Worm (Caenorhabditis elegans) whole organism, L3 larva: ENCODE results near the gene srh-184.

Experiments
- R02D3.7 ChIP-seq: fragments of 150-350 bp; optimal IDR thresholded peaks from 2 replicates; lab custom pipeline; 2014; ENCODE audit warnings: missing biosample characterization, missing genetic modification characterization
- aly-2 ChIP-seq: fragments of 150-350 bp; optimal IDR thresholded peaks from 2 replicates; lab custom pipeline; 2014; ENCODE audit warnings: missing biosample characterization, missing genetic modification characterization
- ama-1 ChIP-seq: fragments of 150-350 bp; optimal IDR thresholded peaks from 2 replicates; lab custom pipeline; 2018
- ceh-16 ChIP-seq: sonication (generic microtip); optimal IDR thresholded peaks from 2 replicates; lab custom pipeline; 2017; ENCODE audit warnings: missing biosample characterization, missing genetic modification characterization
- ceh-82 ChIP-seq: fragments of 150-350 bp; optimal IDR thresholded peaks from 2 replicates; lab custom pipeline; 2014; ENCODE audit warnings: missing biosample characterization, missing genetic modification characterization
- daf-12 ChIP-seq: fragments of 150-350 bp; optimal IDR thresholded peaks from 2 replicates; lab custom pipeline; 2014; ENCODE audit warnings: missing biosample characterization, missing genetic modification reagents, missing genetic modification characterization
- egl-27 ChIP-seq: sonication (generic microtip); optimal IDR thresholded peaks from 4 replicates; lab custom pipeline; 2017; ENCODE audit warnings: missing biosample characterization, missing genetic modification reagents, missing genetic modification characterization
- egl-5 ChIP-seq: fragments of 150-350 bp; optimal IDR thresholded peaks from 2 replicates; lab custom pipeline; 2017; ENCODE audit warnings: missing biosample characterization, missing genetic modification reagents, missing genetic modification characterization, inconsistent platforms
- elt-1 ChIP-seq: fragments of 150-350 bp; optimal IDR thresholded peaks from 2 replicates; lab custom pipeline; 2014; ENCODE audit warnings: missing biosample characterization, missing genetic modification characterization
- elt-2 ChIP-seq: sonication (generic microtip); optimal IDR thresholded peaks from 2 replicates; lab custom pipeline; 2016; ENCODE audit warnings: missing genetic modification reagents, mild to moderate bottlenecking, missing genetic modification characterization, missing compliant biosample characterization
- elt-3 ChIP-seq, 3 experiments: fragments of 150-350 bp in 1 of 3; sonication (generic microtip) in 2 of 3; optimal IDR thresholded peaks; 2 replicates in 2 of 3; 4 replicates in 1 of 3; lab custom pipeline; 2014 to 2017; ENCODE audit warnings: missing biosample characterization in 3 of 3, missing genetic modification characterization in 3 of 3
- fkh-10 ChIP-seq: sonication (generic microtip); optimal IDR thresholded peaks from 2 replicates; lab custom pipeline; 2017; ENCODE audit warnings: missing biosample characterization, missing genetic modification reagents, missing genetic modification characterization
- fkh-2 ChIP-seq: fragments of 150-350 bp; optimal IDR thresholded peaks from 2 replicates; lab custom pipeline; 2014; ENCODE audit warnings: missing biosample characterization, missing genetic modification reagents, missing genetic modification characterization
- fos-1 ChIP-seq: fragments of 150-350 bp; optimal IDR thresholded peaks from 2 replicates; lab custom pipeline; 2014; ENCODE audit warnings: missing biosample characterization, missing genetic modification characterization
- jun-1 ChIP-seq: fragments of 150-350 bp; optimal IDR thresholded peaks from 2 replicates; lab custom pipeline; 2014; ENCODE audit warnings: missing biosample characterization, missing genetic modification reagents, missing genetic modification characterization
- lin-15B ChIP-seq: fragments of 150-350 bp; optimal IDR thresholded peaks from 2 replicates; lab custom pipeline; 2014; ENCODE audit warnings: missing biosample characterization, missing genetic modification characterization
- lin-39 ChIP-seq: fragments of 150-350 bp; optimal IDR thresholded peaks from 2 replicates; lab custom pipeline; 2018; ENCODE audit warnings: missing biosample characterization, missing genetic modification reagents, missing genetic modification characterization
- lsy-12 ChIP-seq: sonication (generic microtip); optimal IDR thresholded peaks from 2 replicates; lab custom pipeline; 2016; ENCODE audit warnings: mild to moderate bottlenecking, missing genetic modification characterization, missing compliant biosample characterization
- mdl-1 ChIP-seq: fragments of 150-350 bp; optimal IDR thresholded peaks from 2 replicates; lab custom pipeline; 2014; ENCODE audit warnings: missing biosample characterization, missing genetic modification characterization
- mml-1 ChIP-seq: fragments of 150-350 bp; sonication (generic microtip); optimal IDR thresholded peaks from 3 replicates; lab custom pipeline; 2014; ENCODE audit warnings: missing biosample characterization, missing genetic modification characterization
- nfya-1 ChIP-seq: sonication (generic microtip); optimal IDR thresholded peaks from 2 replicates; lab custom pipeline; 2017; ENCODE audit warnings: missing genetic modification characterization, mild to moderate bottlenecking, missing compliant biosample characterization, antibody characterized with exemption, moderate library complexity; ENCODE audit not compliant: insufficient read depth
- nhr-23 ChIP-seq: fragments of 150-350 bp; optimal IDR thresholded peaks from 2 replicates; lab custom pipeline; 2014; ENCODE audit warnings: missing biosample characterization, missing genetic modification reagents, missing genetic modification characterization
- nhr-237 ChIP-seq: fragments of 150-350 bp; optimal IDR thresholded peaks from 2 replicates; lab custom pipeline; 2014; ENCODE audit warnings: missing biosample characterization, missing genetic modification characterization
- nhr-25 ChIP-seq: sonication (generic microtip); optimal IDR thresholded peaks from 2 replicates; lab custom pipeline; 2017; ENCODE audit warnings: missing biosample characterization, missing genetic modification characterization
- nhr-28 ChIP-seq: fragments of 150-350 bp; optimal IDR thresholded peaks from 2 replicates; lab custom pipeline; 2014; ENCODE audit warnings: missing biosample characterization, missing genetic modification characterization
- nhr-43 ChIP-seq: sonication (generic microtip); optimal IDR thresholded peaks from 2 replicates; lab custom pipeline; 2016; ENCODE audit warnings: mild to moderate bottlenecking, missing genetic modification characterization, missing compliant biosample characterization; ENCODE audit not compliant: poor library complexity, severe bottlenecking
- nhr-67 ChIP-seq: fragments of 150-350 bp; optimal IDR thresholded peaks from 2 replicates; lab custom pipeline; 2014; ENCODE audit warnings: missing biosample characterization, missing genetic modification characterization
- nhr-76 ChIP-seq: fragments of 150-350 bp; sonication (generic microtip); optimal IDR thresholded peaks from 5 replicates; lab custom pipeline; 2014; ENCODE audit warnings: missing biosample characterization, missing genetic modification characterization
- pqm-1 ChIP-seq: fragments of 150-350 bp; optimal IDR thresholded peaks from 2 replicates; lab custom pipeline; 2017; ENCODE audit warnings: missing biosample characterization, missing genetic modification characterization, inconsistent platforms
- sea-2 ChIP-seq: fragments of 150-350 bp; sonication (generic microtip); optimal IDR thresholded peaks from 4 replicates; lab custom pipeline; 2014; ENCODE audit warnings: missing biosample characterization, missing genetic modification reagents, missing genetic modification characterization
- skn-1 ChIP-seq: fragments of 150-350 bp; optimal IDR thresholded peaks from 2 replicates; lab custom pipeline; 2014; ENCODE audit warnings: missing biosample characterization, missing genetic modification characterization
- snpc-4 ChIP-seq: fragments of 150-350 bp; optimal IDR thresholded peaks from 2 replicates; lab custom pipeline; 2014; ENCODE audit warnings: missing biosample characterization, missing genetic modification characterization
- unc-39 ChIP-seq: sonication (generic microtip); optimal IDR thresholded peaks from 4 replicates; lab custom pipeline; 2017; ENCODE audit warnings: missing biosample characterization, missing genetic modification characterization
- unc-62 ChIP-seq: fragments of 150-350 bp; sonication (generic microtip); optimal IDR thresholded peaks from 4 replicates; lab custom pipeline; 2014; ENCODE audit warnings: missing biosample characterization, missing genetic modification reagents, missing genetic modification characterization
- zag-1 ChIP-seq: fragments of 150-350 bp; optimal IDR thresholded peaks from 2 replicates; lab custom pipeline; 2014; ENCODE audit warnings: missing biosample characterization, missing genetic modification characterization
- ztf-11 ChIP-seq: fragments of 150-350 bp; optimal IDR thresholded peaks from 2 replicates; lab custom pipeline; 2014; ENCODE audit warnings: missing biosample characterization, missing genetic modification characterization
- ztf-4 ChIP-seq: fragments of 150-350 bp; optimal IDR thresholded peaks from 2 replicates; lab custom pipeline; 2014; ENCODE audit warnings: missing biosample characterization, missing genetic modification characterization

Gene srh-184

DNA sequence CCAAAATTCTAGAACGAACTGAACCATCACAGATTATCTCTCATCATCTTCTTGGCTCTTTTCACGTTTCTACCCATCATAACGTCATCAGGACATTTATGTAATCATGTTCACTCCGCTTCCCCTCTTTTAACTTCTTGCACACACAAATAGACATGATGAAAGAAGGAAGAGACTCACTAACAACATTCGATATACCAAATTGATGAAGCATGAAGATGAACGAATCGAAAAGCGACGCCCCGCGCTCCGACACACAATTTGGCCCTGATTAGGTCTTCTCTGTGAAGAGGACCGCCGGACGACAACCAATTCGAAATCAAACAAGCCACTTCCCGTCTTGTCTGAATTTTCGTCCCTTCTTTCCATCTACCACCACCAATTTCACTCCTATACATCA, 20.5 kb upstream of the srh-184 start:
- TF ChIP-seq nhr-43 (no peak), fkh-10 (no peak), nhr-67 (tag; lab: Kevin White, UChicago) (no peak), nhr-237 (no peak), ceh-82 (tag; lab: Kevin White, UChicago) (no peak), lsy-12 (no peak), nfya-1 (tag; lab: Kevin White, UChicago) (no peak), daf-12 (tag; lab: Kevin White, UChicago) (no peak), nhr-25 (no peak), fkh-2 (tag; lab: Kevin White, UChicago) (no peak), nhr-28 (tag; lab: Kevin White, UChicago) (no peak), nhr-76 (tag; lab: Kevin White, UChicago) (no peak), mdl-1 (tag; lab: Kevin White, UChicago) (no peak), lin-39 (no peak), fos-1 (tag; lab: Kevin White, UChicago) (no peak), unc-62 (GFP tag; lab: Kevin White, UChicago) (no peak), elt-2 (tag; lab: Kevin White, UChicago) (no peak), zag-1 (no peak), unc-39 (tag; lab: Kevin White, UChicago) (no peak), lin-15B (tag; lab: Kevin White, UChicago) (no peak)

DNA sequence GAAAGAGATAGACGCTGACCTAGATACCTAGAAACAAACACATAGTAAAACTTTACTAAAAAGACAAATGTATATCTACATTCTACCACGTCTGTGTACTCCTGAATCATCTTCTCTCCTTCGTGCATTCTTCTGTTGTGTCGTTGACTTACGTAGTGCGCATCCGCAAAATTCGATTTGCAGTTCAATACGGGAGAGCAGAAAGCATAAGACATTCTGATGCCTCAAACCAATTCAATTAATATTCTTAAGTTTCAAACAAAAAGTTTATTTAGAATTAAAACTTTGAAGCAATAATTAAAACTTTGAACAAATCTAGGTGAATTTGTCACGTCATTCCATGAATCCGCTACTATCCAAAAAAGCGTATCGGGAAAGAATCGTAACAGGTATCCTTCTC, 18.8 kb upstream of the srh-184 start:
- TF ChIP-seq mdl-1 (tag; lab: Kevin White, UChicago), result no peak
- peak; percentile 25 for TF ChIP-seq fkh-10

DNA sequence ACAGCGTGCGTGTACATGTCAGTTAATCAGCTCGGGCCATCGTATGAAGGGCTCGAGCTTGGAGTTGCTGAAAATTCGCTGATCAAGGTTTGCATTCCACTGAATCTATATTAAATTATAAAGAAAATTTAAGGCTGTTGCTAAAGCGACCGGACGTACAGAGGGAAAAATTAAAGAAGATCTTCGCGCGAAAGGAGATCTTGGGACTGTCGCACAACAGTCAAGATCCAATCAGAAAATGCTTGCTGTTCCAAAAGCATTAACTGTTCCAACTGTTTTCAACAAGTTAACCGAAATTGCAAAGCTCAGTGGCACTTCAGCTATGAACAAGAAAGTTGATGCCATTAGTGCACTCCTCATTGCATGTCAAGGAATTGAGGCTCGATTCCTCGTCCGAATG, 16.3 kb upstream of the srh-184 start:
- no peak for TF ChIP-seq R02D3.7 (tag; lab: Kevin White, UChicago)
- no peak for TF ChIP-seq fkh-10
- TF ChIP-seq ama-1 (lab: Kevin White, UChicago), result no peak
- no peak for TF ChIP-seq nhr-67 (tag; lab: Kevin White, UChicago)
- no peak for TF ChIP-seq nhr-28 (tag; lab: Kevin White, UChicago)
- no peak for TF ChIP-seq lsy-12
- no peak for TF ChIP-seq ztf-4 (tag; lab: Kevin White, UChicago)
- no peak for TF ChIP-seq sea-2 (GFP tag; lab: Kevin White, UChicago)

ce11 chrV:10813425-10814156, 15.6 kb upstream of the srh-184 start, which contains the start of the genes C29A12.1 and lig-1:
TSS of gene C29A12.1 (minus strand) at chrV:10813487.
TSS of gene lig-1 (plus strand) at chrV:10814106.
- TF ChIP-seq jun-1 (tag; lab: Kevin White, UChicago) (no peak), nhr-28 (tag; lab: Kevin White, UChicago) (no peak), elt-3 (tag; optimal IDR thresholded peaks at IDR 0.05; lab: Kevin White, UChicago) (no peak), ama-1 (lab: Kevin White, UChicago) (no peak), elt-1 (tag; lab: Kevin White, UChicago) (no peak), ztf-11 (no peak), snpc-4 (tag; lab: Kevin White, UChicago) (no peak), lin-15B (tag; lab: Kevin White, UChicago) (peak; percentile 44), nfya-1 (tag; lab: Kevin White, UChicago) (peak; percentile 36), nhr-67 (tag; lab: Kevin White, UChicago) (no peak), mml-1 (no peak), pqm-1 (tag; lab: Kevin White, UChicago) (no peak), elt-2 (tag; lab: Kevin White, UChicago) (peak; percentile 4), lsy-12 (no peak), R02D3.7 (tag; lab: Kevin White, UChicago) (no peak), zag-1 (no peak), egl-5 (tag; lab: Kevin White, UChicago) (no peak), egl-27 (tag; lab: Kevin White, UChicago) (no peak), aly-2 (tag; lab: Kevin White, UChicago) (no peak), nhr-76 (tag; lab: Kevin White, UChicago) (no peak), fos-1 (tag; lab: Kevin White, UChicago) (no peak), skn-1 (tag; lab: Kevin White, UChicago) (no peak), nhr-25 (peak; percentile 34), ceh-16 (tag; lab: Kevin White, UChicago) (no peak), daf-12 (tag; lab: Kevin White, UChicago) (no peak), nhr-237 (no peak), nhr-23 (tag; lab: Kevin White, UChicago) (no peak), nhr-43 (no peak)
